Worm (Caenorhabditis elegans) whole organism, young adult: ENCODE measurements around the gene emc-1.

Experiments
- F33H1.4 ChIP-seq: fragments of 200-800 bp; sonication (Bioruptor generic); IDR thresholded peaks from 2 replicates; pipeline ENCODE4 v1.3.6; 2022; ENCODE audit warnings: missing genetic modification reagents, missing genetic modification characterization, missing compliant biosample characterization
- atf-7 ChIP-seq: sonication (generic microtip); optimal IDR thresholded peaks from 2 replicates; lab custom pipeline; 2017; ENCODE audit warnings: mild to moderate bottlenecking, missing genetic modification characterization, missing compliant biosample characterization
- pha-4 ChIP-seq: fragments of 150-350 bp; sonication (generic microtip); optimal IDR thresholded peaks from 2 replicates; lab custom pipeline; 2014; ENCODE audit warnings: missing biosample characterization, missing genetic modification reagents, missing genetic modification characterization
- rec-8 ChIP-seq, 2 experiments: sonication (generic microtip); optimal IDR thresholded peaks; 2 replicates each; lab custom pipeline; 2016; ENCODE audit warnings: mild to moderate bottlenecking in 2 of 2, missing genetic modification characterization in 2 of 2, missing genetic modification reagents in 2 of 2, missing genotype in 2 of 2, missing biosample characterization in 1 of 2, missing compliant biosample characterization in 1 of 2, moderate library complexity in 1 of 2
- xnd-1 ChIP-seq: sonication (generic microtip); optimal IDR thresholded peaks from 2 replicates; lab custom pipeline; 2016; ENCODE audit warnings: missing genotype, missing genetic modification reagents, missing genetic modification characterization, missing compliant biosample characterization

- no peak for TF ChIP-seq pha-4
- TF ChIP-seq F33H1.4 (GFP tag; lab: Robert Waterston, UW), result no peak
- no peak for TF ChIP-seq xnd-1
- no peak for TF ChIP-seq rec-8 (tag; optimal IDR thresholded peaks at IDR 0.05; lab: Kevin White, UChicago)
- no peak for TF ChIP-seq atf-7
Observed at ce11 chrII:1529057-1529456, 28.9 kb upstream of the emc-1 start, which contains the start of gene Y51H7BR.4.
